Worm (Caenorhabditis elegans): ENCODE data around the gene orc-1.

Gene orc-1

DNA sequence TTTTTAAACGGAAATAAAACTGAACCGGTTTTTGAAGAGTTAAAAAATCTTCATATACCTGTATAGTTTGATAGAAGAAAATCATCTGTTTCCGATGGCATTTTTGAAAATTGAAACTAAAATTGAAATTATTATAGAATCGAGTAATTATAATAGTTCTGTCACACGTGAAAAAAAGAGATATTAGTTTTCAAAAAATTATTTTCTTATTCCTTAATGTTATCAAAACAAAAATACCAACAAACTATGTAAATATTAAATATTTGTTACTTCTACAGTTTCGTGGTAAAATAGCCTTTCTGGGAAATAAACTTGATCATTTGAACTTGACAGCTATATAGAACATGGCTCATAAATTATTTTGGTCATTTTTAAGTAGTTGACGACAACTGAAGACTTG lies 13.9 kb upstream of the orc-1 start, which contains the start of gene swt-4:
Gene swt-4 (minus strand): TSS at position 101 of the 400 bp plus-strand sequence.
- TF ChIP-seq madf-8 (GFP tag; conservative IDR thresholded peaks at IDR 0.05) = no peak
- no peak for TF ChIP-seq ceh-40 (GFP tag; IDR thresholded peaks at IDR 0.05)
- no peak for TF ChIP-seq ztf-6 (GFP tag; IDR thresholded peaks at IDR 0.05)
- TF ChIP-seq aptf-2 (GFP tag; conservative IDR thresholded peaks at IDR 0.05) = no peak
- no peak for TF ChIP-seq B0035.1 (tag; optimal IDR thresholded peaks at IDR 0.05)
- no peak for TF ChIP-seq nfya-2 (GFP tag; IDR thresholded peaks at IDR 0.05)
- no peak for TF ChIP-seq efl-1 (GFP tag; optimal IDR thresholded peaks at IDR 0.05)
- TF ChIP-seq sptf-2 (GFP tag; optimal IDR thresholded peaks at IDR 0.05) = no peak
- no peak for TF ChIP-seq repo-1 (tag; optimal IDR thresholded peaks at IDR 0.05)
- no peak for TF ChIP-seq dpl-1 (GFP tag; optimal IDR thresholded peaks at IDR 0.05)
- no peak for TF ChIP-seq let-526 (GFP tag; IDR thresholded peaks at IDR 0.05)
- no peak for TF ChIP-seq mel-28 (tag; optimal IDR thresholded peaks at IDR 0.05; ENCODE audit: borderline replicate concordance)
- TF ChIP-seq snpc-1.3 (tag; optimal IDR thresholded peaks at IDR 0.05; ENCODE audit: insufficient read depth) = no peak
- TF ChIP-seq atf-7 (tag; optimal IDR thresholded peaks at IDR 0.05) = no peak
- no peak for TF ChIP-seq zim-3 (tag; optimal IDR thresholded peaks at IDR 0.05)
- no peak for TF ChIP-seq F10E7.11 (tag; optimal IDR thresholded peaks at IDR 0.05)
- no peak for TF ChIP-seq B0019.2 (GFP tag; conservative IDR thresholded peaks at IDR 0.05)
- TF ChIP-seq T26A5.8 (tag; optimal IDR thresholded peaks at IDR 0.05) = no peak
- no peak for TF ChIP-seq athp-1 (tag; optimal IDR thresholded peaks at IDR 0.05)
- TF ChIP-seq B0261.1 (tag; optimal IDR thresholded peaks at IDR 0.05) = no peak

DNA sequence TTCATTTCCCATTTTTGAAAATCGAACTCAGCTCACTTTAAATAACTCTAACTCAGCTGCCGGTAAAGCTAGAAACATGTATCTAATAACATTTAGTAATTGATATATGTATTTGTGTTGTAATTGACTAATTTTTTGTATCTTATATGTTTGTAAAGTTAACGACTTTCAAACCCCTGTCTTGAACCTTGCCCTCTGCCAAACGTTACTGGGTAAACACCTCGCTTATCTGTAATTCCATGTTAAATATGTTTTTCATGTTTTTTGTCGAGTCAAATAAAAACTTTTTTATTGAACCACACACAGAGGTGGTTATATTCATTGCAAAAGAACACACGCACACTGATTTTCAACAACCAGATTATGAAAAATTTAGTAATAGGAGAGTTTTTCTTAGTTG lies 13.1 kb upstream of the orc-1 start:
- TF ChIP-seq B0035.1 (tag; optimal IDR thresholded peaks at IDR 0.05) = no peak
- no peak for TF ChIP-seq rpc-1 (optimal IDR thresholded peaks at IDR 0.05)
- no peak for TF ChIP-seq rpc-1 (tag; optimal IDR thresholded peaks at IDR 0.05)
- no peak for TF ChIP-seq C06A6.2 (GFP tag; conservative IDR thresholded peaks at IDR 0.05)
- no peak for TF ChIP-seq Y53G8AR.9 (GFP tag; conservative IDR thresholded peaks at IDR 0.05)
- TF ChIP-seq F57A8.1 (GFP tag; optimal IDR thresholded peaks at IDR 0.05) = no peak

- TF ChIP-seq C17E4.6 (GFP tag; IDR thresholded peaks at IDR 0.05) = no peak
- TF ChIP-seq cebp-2 (GFP tag; IDR thresholded peaks at IDR 0.05) = no peak
- no peak for TF ChIP-seq bed-2 (GFP tag; IDR thresholded peaks at IDR 0.05)
- no peak for TF ChIP-seq ccch-3 (GFP tag; optimal IDR thresholded peaks at IDR 0.05)
- TF ChIP-seq Y53F4B.3 (GFP tag; IDR thresholded peaks at IDR 0.05) = no peak
- no peak for TF ChIP-seq let-607 (tag; optimal IDR thresholded peaks at IDR 0.05)
- no peak for TF ChIP-seq bed-1 (GFP tag; IDR thresholded peaks at IDR 0.05)
- TF ChIP-seq Y79H2A.3 (GFP tag; conservative IDR thresholded peaks at IDR 0.05) = no peak
- TF ChIP-seq madf-3 (GFP tag; IDR thresholded peaks at IDR 0.05) = no peak
- no peak for TF ChIP-seq chd-7 (tag; optimal IDR thresholded peaks at IDR 0.05)
- no peak for TF ChIP-seq pha-4 (tag; optimal IDR thresholded peaks at IDR 0.05)
- no peak for TF ChIP-seq him-1 (tag; optimal IDR thresholded peaks at IDR 0.05)
- TF ChIP-seq somi-1 (GFP tag; optimal IDR thresholded peaks at IDR 0.05) = no peak
- TF ChIP-seq egrh-3 (GFP tag; IDR thresholded peaks at IDR 0.05) = no peak
Measured at ce11 chrIII:10631870-10632509, 10.9 kb upstream of the orc-1 start.

Data from whole organism, young adult.